Fruit fly (Drosophila melanogaster): ENCODE data around the gene CG8149.

DNA sequence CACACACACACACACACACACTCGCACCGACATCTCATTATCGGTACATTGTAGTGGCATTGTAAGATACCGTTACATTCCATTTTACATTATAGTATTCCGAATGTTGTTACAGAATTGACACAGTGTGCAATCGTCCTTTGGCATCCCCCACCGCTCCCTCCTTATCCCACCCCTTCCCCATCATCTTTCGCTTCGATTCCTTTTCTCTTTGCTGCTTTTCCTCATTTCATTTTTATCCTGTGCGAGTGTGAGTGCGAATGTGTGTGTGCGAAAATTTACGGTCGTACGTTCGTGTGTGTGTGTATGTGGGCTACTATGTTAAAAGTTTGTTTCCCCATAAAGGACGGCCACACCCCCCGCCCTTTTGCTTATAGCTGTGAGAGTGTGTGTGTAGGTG lies 12.4 kb upstream of the CG8149 start:
- TF ChIP-seq Dfd (GFP tag; optimal IDR thresholded peaks at IDR 0.05) (no peak), Jra (GFP tag; optimal IDR thresholded peaks at IDR 0.05) (no peak), rgr (GFP tag; optimal IDR thresholded peaks at IDR 0.05) (no peak), CG9705 (GFP tag; optimal IDR thresholded peaks at IDR 0.05) (no peak), Dif (GFP tag; optimal IDR thresholded peaks at IDR 0.05; ENCODE audit: partially characterized antibody) (no peak), ey (GFP tag; optimal IDR thresholded peaks at IDR 0.05) (no peak), tai (GFP tag; optimal IDR thresholded peaks at IDR 0.05) (no peak)

Data from whole organism, wandering third instar larva.